Worm (Caenorhabditis elegans) whole organism, late embryonic: ENCODE data around the gene Y55B1AR.2.

Source experiments
- F13H6.1 ChIP-seq: sonication (generic microtip); optimal IDR thresholded peaks from 2 replicates; lab custom pipeline; 2016; ENCODE audit warnings: missing genetic modification characterization, missing compliant biosample characterization
- K02D7.2 ChIP-seq: sonication (generic microtip); optimal IDR thresholded peaks from 2 replicates; lab custom pipeline; 2017; ENCODE audit warnings: mild to moderate bottlenecking, missing genetic modification characterization, missing compliant biosample characterization
- ahr-1 ChIP-seq: sonication (generic microtip); optimal IDR thresholded peaks from 2 replicates; lab custom pipeline; 2016; ENCODE audit warnings: missing genetic modification characterization, missing compliant biosample characterization
- ama-1 ChIP-seq: fragments of 150-350 bp; optimal IDR thresholded peaks from 2 replicates; lab custom pipeline; 2014
- ceh-2 ChIP-seq: sonication (generic microtip); optimal IDR thresholded peaks from 2 replicates; lab custom pipeline; 2016; ENCODE audit warnings: missing genotype, missing genetic modification characterization, missing compliant biosample characterization
- ceh-9 ChIP-seq: sonication (generic microtip); optimal IDR thresholded peaks from 2 replicates; lab custom pipeline; 2016; ENCODE audit warnings: mild to moderate bottlenecking, missing genetic modification characterization, inconsistent platforms, missing compliant biosample characterization
- nfya-1 ChIP-seq: sonication (generic microtip); optimal IDR thresholded peaks from 2 replicates; lab custom pipeline; 2017; ENCODE audit warnings: missing genetic modification characterization, mild to moderate bottlenecking, missing compliant biosample characterization, antibody characterized with exemption, moderate library complexity
- nhr-11 ChIP-seq: fragments of 150-350 bp; optimal IDR thresholded peaks from 2 replicates; lab custom pipeline; 2014; ENCODE audit warnings: missing biosample characterization, missing genetic modification characterization
- nhr-232 ChIP-seq: sonication (generic microtip); optimal IDR thresholded peaks from 2 replicates; lab custom pipeline; 2016; ENCODE audit warnings: missing genetic modification characterization, missing compliant biosample characterization
- pqm-1 ChIP-seq: sonication (generic microtip); optimal IDR thresholded peaks from 2 replicates; lab custom pipeline; 2016; ENCODE audit warnings: missing genetic modification characterization, missing compliant biosample characterization

ce11 chrIII:627838-628237 lies 29.3 kb upstream of the Y55B1AR.2 start, which contains the start of gene T19C3.5:
- TF ChIP-seq ama-1 = no peak
- no peak for TF ChIP-seq F13H6.1 (tag; lab: Kevin White, UChicago)
- TF ChIP-seq ahr-1 (tag; lab: Kevin White, UChicago) = no peak
- no peak for TF ChIP-seq nfya-1 (tag; lab: Kevin White, UChicago)
- TF ChIP-seq nhr-11 (tag; lab: Kevin White, UChicago) = no peak
- no peak for TF ChIP-seq nhr-232
- TF ChIP-seq ceh-9 (tag; lab: Kevin White, UChicago) = no peak
- no peak for TF ChIP-seq ceh-2 (tag; lab: Kevin White, UChicago)
- TF ChIP-seq pqm-1 (tag; lab: Kevin White, UChicago) = no peak
- no peak for TF ChIP-seq K02D7.2
